Fruit fly (Drosophila melanogaster): Measurements from ENCODE around the gene Chd3.
"Not testable (repeated sequence)": the region's sequence is repeated elsewhere in the genome, so short reads cannot be mapped to it uniquely, and the experiment has no call there.

Chd3 gene

DNA sequence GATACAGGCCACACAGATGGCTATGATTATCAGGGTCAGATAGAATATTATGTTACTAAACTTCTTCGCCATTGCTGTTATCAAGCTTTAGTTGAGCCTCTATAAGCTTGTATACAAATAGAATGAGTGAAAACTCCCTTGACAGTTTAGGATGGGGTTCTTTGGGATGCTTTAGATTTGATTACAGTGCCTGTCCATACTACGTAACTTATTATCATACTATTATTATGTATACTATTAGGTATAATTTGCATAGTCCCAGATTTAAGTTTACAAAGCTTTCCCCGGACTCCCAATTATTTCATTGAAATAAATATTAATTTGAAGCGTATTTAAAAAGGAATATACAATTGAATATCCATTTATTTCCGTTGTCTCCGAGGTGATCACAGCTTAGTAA is 39.4 kb downstream of the Chd3 start, which contains the start of gene brv1:
Gene brv1, minus strand, starts transcription at position 101 of the 400 bp plus-strand sequence.
- TF ChIP-seq Dif (GFP tag; optimal IDR thresholded peaks at IDR 0.05; ENCODE audit: partially characterized antibody) (no peak), usp (GFP tag; optimal IDR thresholded peaks at IDR 0.05) (no peak), woc (GFP tag; optimal IDR thresholded peaks at IDR 0.05) (no peak), jim (GFP tag; optimal IDR thresholded peaks at IDR 0.05) (no peak), CG32264 (GFP tag; optimal IDR thresholded peaks at IDR 0.05) (no peak), lola (GFP tag; optimal IDR thresholded peaks at IDR 0.05) (no peak), Dfd (GFP tag; optimal IDR thresholded peaks at IDR 0.05) (no peak), foxo (GFP tag; optimal IDR thresholded peaks at IDR 0.05) (no peak), sage (GFP tag; optimal IDR thresholded peaks at IDR 0.05) (no peak), N (GFP tag; optimal IDR thresholded peaks at IDR 0.05) (no peak), fru (GFP tag; optimal IDR thresholded peaks at IDR 0.05) (no peak), CrebA (GFP tag; optimal IDR thresholded peaks at IDR 0.05; ENCODE audit: borderline replicate concordance) (no peak), Hnf4 (GFP tag; optimal IDR thresholded peaks at IDR 0.05) (no peak), rgr (GFP tag; optimal IDR thresholded peaks at IDR 0.05) (no peak), Sp1 (GFP tag; optimal IDR thresholded peaks at IDR 0.05) (no peak), dsf (GFP tag; optimal IDR thresholded peaks at IDR 0.05; ENCODE audit: borderline replicate concordance) (no peak), OdsH (GFP tag; optimal IDR thresholded peaks at IDR 0.05) (no peak), Mio (GFP tag; optimal IDR thresholded peaks at IDR 0.05) (no peak), dl (GFP tag; optimal IDR thresholded peaks at IDR 0.05; ENCODE audit: insufficient read depth in 1 of 2, partially characterized antibody in 2 of 2) (no peak)

DNA sequence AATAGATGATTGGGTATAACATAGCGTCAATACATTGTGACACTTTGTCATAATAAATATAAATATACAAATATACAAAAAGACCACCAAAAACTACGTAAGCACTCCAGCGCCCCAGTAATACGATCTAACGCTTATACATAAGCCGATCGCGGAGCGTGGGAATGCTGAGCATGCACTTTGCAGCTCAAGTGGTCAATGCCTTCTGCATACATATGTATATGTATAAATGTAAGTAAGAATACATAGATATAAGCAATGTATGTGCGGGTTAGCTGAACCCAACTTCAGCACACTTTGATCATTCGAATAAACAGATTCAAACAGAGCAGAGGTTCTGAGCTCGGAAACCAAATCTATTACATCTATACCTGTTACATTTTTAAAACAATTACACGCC is 40.3 kb downstream of the Chd3 start, which contains the start of gene CG32212:
Gene CG32212, plus strand, starts transcription at position 301 of the 400 bp plus-strand sequence.
- TF ChIP-seq Jra (GFP tag; optimal IDR thresholded peaks at IDR 0.05); Hr78 (GFP tag; optimal IDR thresholded peaks at IDR 0.05); dl (GFP tag; optimal IDR thresholded peaks at IDR 0.05; ENCODE audit: insufficient read depth in 1 of 2, partially characterized antibody in 2 of 2): not testable (repeated sequence)

DNA sequence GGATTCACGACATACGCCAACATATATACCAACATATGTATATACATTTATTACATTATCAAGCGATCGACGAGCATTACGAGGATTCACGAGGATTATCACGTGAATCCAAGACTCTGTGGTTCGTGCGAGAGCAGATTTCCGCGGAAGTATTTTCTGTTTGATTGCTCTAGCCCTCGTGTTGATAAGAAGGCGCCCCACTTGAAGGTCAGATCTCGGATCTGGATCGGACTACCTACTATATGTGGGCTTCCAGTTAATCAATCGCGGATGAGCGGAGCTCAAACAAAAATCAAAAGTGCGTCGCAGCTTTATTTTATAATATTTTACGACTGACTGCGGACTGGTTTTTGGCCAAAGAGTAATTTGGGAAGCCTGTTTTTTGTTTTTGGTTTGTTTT is 48.0 kb downstream of the Chd3 start:
- no peak for TF ChIP-seq br (GFP tag; optimal IDR thresholded peaks at IDR 0.05)
- TF ChIP-seq Mio (GFP tag; optimal IDR thresholded peaks at IDR 0.05): no peak
- no peak for TF ChIP-seq rgr (GFP tag; optimal IDR thresholded peaks at IDR 0.05)
- TF ChIP-seq fru (GFP tag; optimal IDR thresholded peaks at IDR 0.05): no peak
- no peak for TF ChIP-seq pan (optimal IDR thresholded peaks at IDR 0.05)
- TF ChIP-seq Jra (GFP tag; optimal IDR thresholded peaks at IDR 0.05): no peak
- no peak for TF ChIP-seq brk (GFP tag; optimal IDR thresholded peaks at IDR 0.05)
- no peak for TF ChIP-seq CrebA (GFP tag; optimal IDR thresholded peaks at IDR 0.05; ENCODE audit: borderline replicate concordance)
- no peak for TF ChIP-seq sage (GFP tag; optimal IDR thresholded peaks at IDR 0.05)
- TF ChIP-seq usp (GFP tag; optimal IDR thresholded peaks at IDR 0.05): no peak
- TF ChIP-seq Dif (GFP tag; optimal IDR thresholded peaks at IDR 0.05; ENCODE audit: partially characterized antibody): no peak
- TF ChIP-seq Vsx2 (GFP tag; optimal IDR thresholded peaks at IDR 0.05; ENCODE audit: partially characterized antibody): no peak
- TF ChIP-seq Rel (GFP tag; optimal IDR thresholded peaks at IDR 0.05): no peak
- TF ChIP-seq Rel (tag; optimal IDR thresholded peaks at IDR 0.05): no peak
- TF ChIP-seq Abd-B (GFP tag; optimal IDR thresholded peaks at IDR 0.05): no peak
- TF ChIP-seq dmrt93B (GFP tag; optimal IDR thresholded peaks at IDR 0.05): no peak
- no peak for TF ChIP-seq sv (GFP tag; optimal IDR thresholded peaks at IDR 0.05)

DNA sequence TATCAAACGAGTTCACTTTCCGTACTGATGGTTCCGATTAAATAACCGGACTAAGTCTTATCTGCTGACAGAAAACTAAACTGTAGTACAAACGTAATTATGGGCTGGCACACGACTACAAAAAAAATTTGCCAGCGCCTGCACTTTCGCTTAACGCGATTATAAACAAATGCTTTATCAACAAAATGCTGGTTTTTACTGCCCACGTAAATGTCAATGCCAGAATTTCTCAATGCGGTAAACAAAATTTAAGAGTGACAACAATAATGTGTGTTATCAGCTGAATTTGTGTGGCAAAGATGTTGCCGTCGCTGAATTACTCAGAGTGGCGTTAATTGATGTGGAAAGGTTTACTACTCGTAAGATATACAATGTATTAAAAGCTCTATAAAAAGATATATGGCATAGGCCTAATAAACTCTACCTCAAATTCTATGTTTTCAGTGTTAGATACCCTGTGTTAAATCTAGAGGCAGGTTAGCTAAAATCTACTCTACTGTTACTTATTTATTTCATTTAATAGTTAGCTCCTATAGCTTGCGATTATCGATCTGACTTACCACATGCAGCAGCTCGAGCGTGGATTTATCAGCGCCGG is 49.1 kb downstream of the Chd3 start:
- TF ChIP-seq dl (GFP tag; optimal IDR thresholded peaks at IDR 0.05; ENCODE audit: insufficient read depth in 1 of 2, partially characterized antibody in 2 of 2) (no peak), CG9705 (GFP tag; optimal IDR thresholded peaks at IDR 0.05) (no peak), Hr83 (GFP tag; optimal IDR thresholded peaks at IDR 0.05; ENCODE audit: poor library complexity, severe bottlenecking) (no peak), Mio (GFP tag; optimal IDR thresholded peaks at IDR 0.05) (no peak), Rel (GFP tag; optimal IDR thresholded peaks at IDR 0.05) (no peak), Rel (tag; optimal IDR thresholded peaks at IDR 0.05) (no peak), GATAd (GFP tag; optimal IDR thresholded peaks at IDR 0.05) (no peak), Dfd (GFP tag; optimal IDR thresholded peaks at IDR 0.05) (no peak), h (GFP tag; optimal IDR thresholded peaks at IDR 0.05) (no peak)
